Fruit fly (Drosophila melanogaster): ENCODE data around the gene Nipsnap.

Gene Nipsnap

DNA sequence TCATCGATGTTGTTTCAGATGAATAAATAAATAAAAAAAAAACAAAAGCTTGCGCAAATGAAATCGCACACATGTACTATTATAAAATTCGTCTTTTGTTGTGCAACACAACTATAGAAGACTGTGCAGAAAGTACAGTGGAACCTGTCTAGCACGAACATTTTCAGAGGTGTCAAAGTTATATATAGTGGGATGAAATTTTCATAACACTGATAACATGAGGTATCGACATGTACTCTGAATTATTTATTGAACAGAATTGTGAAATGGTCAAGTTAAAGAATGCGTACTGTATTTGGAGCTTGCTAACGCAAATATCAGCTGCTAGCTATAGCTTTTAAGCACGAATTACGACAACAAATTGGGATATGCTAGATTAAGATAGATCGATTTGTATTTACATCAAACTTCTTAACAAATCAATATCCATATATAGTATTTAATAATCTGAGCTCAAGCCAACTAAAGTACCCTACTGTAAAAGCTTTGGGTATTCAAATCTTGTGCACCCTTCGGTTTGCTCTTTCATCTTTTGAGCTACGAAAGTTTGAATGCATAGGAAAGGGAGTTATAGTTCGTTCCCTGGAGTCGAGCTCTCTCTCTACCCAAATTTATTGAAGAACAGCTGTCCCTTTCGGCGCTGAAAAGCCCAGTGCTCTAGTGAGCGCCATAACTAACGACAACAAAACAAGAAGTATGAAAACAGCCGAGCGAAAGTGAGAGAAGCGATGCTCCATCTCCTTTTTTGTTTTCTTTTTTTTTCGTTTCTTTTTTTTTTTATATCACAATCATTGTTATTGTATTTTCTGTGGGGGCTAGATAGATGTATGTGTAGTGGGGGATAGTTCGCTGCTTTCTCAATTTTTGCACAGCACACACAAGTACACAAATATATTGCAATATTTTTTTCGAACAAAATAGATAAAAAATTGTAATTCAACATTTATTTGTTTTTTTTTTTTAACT lies 17.1 kb upstream of the Nipsnap start (continued):
- TF ChIP-seq chinmo (GFP tag; IDR thresholded peaks at IDR 0.05; ENCODE audit: partially characterized antibody) (no peak), wor (GFP tag; IDR thresholded peaks at IDR 0.05) (peak; percentile 73), Gsc (GFP tag; IDR thresholded peaks at IDR 0.05) (no peak), Ets97D (GFP tag; optimal IDR thresholded peaks at IDR 0.05) (peak; percentile 64), hbn (GFP tag; IDR thresholded peaks at IDR 0.05; ENCODE audit: partially characterized antibody) (no peak), Nf-YC (tag; optimal IDR thresholded peaks at IDR 0.05) (peak; percentile 81), CG11723 (GFP tag; optimal IDR thresholded peaks at IDR 0.05) (peak; percentile 84), CG30431 (GFP tag; optimal IDR thresholded peaks at IDR 0.05) (peak; percentile 76), sisA (GFP tag; IDR thresholded peaks at IDR 0.05) (peak; percentile 89), CG33557 (GFP tag; optimal IDR thresholded peaks at IDR 0.05) (peak; percentile 37), dysf (GFP tag; IDR thresholded peaks at IDR 0.05) (peak; percentile 95), ftz-f1 (GFP tag; optimal IDR thresholded peaks at IDR 0.05) (no peak), Doc3 (GFP tag; IDR thresholded peaks at IDR 0.05; ENCODE audit: partially characterized antibody) (no peak), peb (GFP tag; IDR thresholded peaks at IDR 0.05) (peak; percentile 78), her (GFP tag; optimal IDR thresholded peaks at IDR 0.05) (peak; percentile 85), E2f1 (GFP tag; IDR thresholded peaks at IDR 0.05) (peak; percentile 92), Ets65A (GFP tag) (peak; percentile 98), pb (GFP tag; optimal IDR thresholded peaks at IDR 0.05) (peak; percentile 86), chm (GFP tag; IDR thresholded peaks at IDR 0.05) (peak; percentile 91), CG10321 (GFP tag; IDR thresholded peaks at IDR 0.05) (peak; percentile 69), CG7786 (GFP tag; optimal IDR thresholded peaks at IDR 0.05) (peak; percentile 88), CG14710 (tag; optimal IDR thresholded peaks at IDR 0.05) (peak; percentile 58), CG10209 (GFP tag; optimal IDR thresholded peaks at IDR 0.05) (peak; percentile 88), rib (GFP tag; IDR thresholded peaks at IDR 0.05) (peak; percentile 92), gem (tag; optimal IDR thresholded peaks at IDR 0.05) (peak; percentile 92), schlank (tag; optimal IDR thresholded peaks at IDR 0.05) (peak; percentile 89), CG2116 (GFP tag; optimal IDR thresholded peaks at IDR 0.05) (peak; percentile 11), CG2875 (GFP tag; optimal IDR thresholded peaks at IDR 0.05) (peak; percentile 77), jigr1 (GFP tag; IDR thresholded peaks at IDR 0.05) (peak; percentile 72; the same call in 1 of the 3 replicates), zfh1 (GFP tag; IDR thresholded peaks at IDR 0.05) (peak; percentile 91), en (GFP tag; optimal IDR thresholded peaks at IDR 0.05) (peak; percentile 73), CG8388 (GFP tag; optimal IDR thresholded peaks at IDR 0.05) (peak; percentile 78), sim (GFP tag; IDR thresholded peaks at IDR 0.05) (no peak), Sox102F (GFP tag; optimal IDR thresholded peaks at IDR 0.05) (peak; percentile 90), Fer3 (tag; optimal IDR thresholded peaks at IDR 0.05) (peak; percentile 95), CG3847 (GFP tag; IDR thresholded peaks at IDR 0.05) (peak; percentile 91), CG7839 (tag; optimal IDR thresholded peaks at IDR 0.05) (peak; percentile 94), HLH3B (GFP tag; IDR thresholded peaks at IDR 0.05) (peak; percentile 85), CG12744 (GFP tag; optimal IDR thresholded peaks at IDR 0.05) (peak; percentile 88), Hsf (GFP tag; optimal IDR thresholded peaks at IDR 0.05) (peak; percentile 91), gcm (GFP tag; optimal IDR thresholded peaks at IDR 0.05) (peak; percentile 78), CG32772 (GFP tag; IDR thresholded peaks at IDR 0.05) (peak; percentile 86), CG9609 (GFP tag; optimal IDR thresholded peaks at IDR 0.05) (peak; percentile 86), CG6254 (GFP tag; optimal IDR thresholded peaks at IDR 0.05) (peak; percentile 62), run (tag; optimal IDR thresholded peaks at IDR 0.05) (peak; percentile 75), Xrp1 (GFP tag; IDR thresholded peaks at IDR 0.05) (peak; percentile 83), dmrt99B (tag; optimal IDR thresholded peaks at IDR 0.05) (peak; percentile 93), vfl (GFP tag; optimal IDR thresholded peaks at IDR 0.05) (peak; percentile 80), Camta (GFP tag; optimal IDR thresholded peaks at IDR 0.05) (peak; percentile 84)

All from whole organism, embryonic.